ENCODE assay signal across 1 fruit fly cellular context in the genomic region with DNA sequence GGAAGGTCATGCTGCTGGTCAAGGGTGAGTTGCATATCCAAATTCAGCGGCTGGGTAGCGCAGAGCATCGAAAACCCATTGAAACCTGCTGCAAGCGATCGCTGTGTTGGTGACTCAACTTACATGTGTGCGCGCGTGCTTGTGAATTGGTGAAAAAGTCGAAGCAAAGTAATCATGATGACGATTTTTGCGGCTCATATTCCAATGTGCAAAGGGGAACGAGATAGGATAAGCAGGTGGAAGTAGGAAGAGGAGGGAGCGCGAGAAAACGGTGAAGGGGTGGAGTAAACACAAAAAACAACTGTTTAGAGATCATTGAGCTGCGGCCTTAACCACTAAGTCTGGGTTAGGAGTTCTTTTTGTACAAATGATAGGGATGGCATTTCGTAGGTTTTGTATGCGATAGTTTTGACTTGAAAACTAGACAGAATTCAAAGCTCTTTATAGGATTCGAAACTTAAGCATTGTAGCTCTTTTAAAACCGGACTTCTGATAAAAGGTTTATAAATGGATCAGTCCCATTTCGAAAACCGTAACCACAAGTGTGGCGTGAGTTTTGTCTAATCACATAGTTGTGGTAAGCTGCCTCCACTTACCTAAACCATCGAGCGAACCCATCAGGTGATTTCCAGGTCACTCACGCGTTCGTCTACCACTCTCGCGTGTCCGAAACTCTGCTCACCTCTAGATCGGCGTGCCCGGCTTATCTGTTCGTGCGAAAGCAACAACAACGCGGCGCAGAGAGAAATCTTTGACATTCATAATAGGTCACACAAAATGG.
TF ChIP-seq lines count a peak whose summit lies in the region.

No protein-coding gene starts in this region.

TF ChIP-seq in whole organism, embryonic, 481 proteins besides CTCF, POLR2A, EP300 and RAD21 (continued from another document):
- TF ChIP-seq CG7556 (GFP tag; optimal IDR thresholded peaks at IDR 0.05; lab: Kevin White, UChicago), result peak; percentile 50
- TF ChIP-seq Lim3 (GFP tag; IDR thresholded peaks at IDR 0.05; lab: Robert Waterston, UW), result no peak
- no peak for TF ChIP-seq ranshi (GFP tag; IDR thresholded peaks at IDR 0.05; lab: Robert Waterston, UW)
- no peak; the same call in none of the 2 replicates for TF ChIP-seq MBD-R2 (GFP tag; IDR thresholded peaks at IDR 0.05; lab: Robert Waterston, UW)
- TF ChIP-seq so (GFP tag; IDR thresholded peaks at IDR 0.05; lab: Robert Waterston, UW), result no peak
- no peak for TF ChIP-seq CG8089 (GFP tag; optimal IDR thresholded peaks at IDR 0.05; lab: Kevin White, UChicago)
- TF ChIP-seq amos (GFP tag; IDR thresholded peaks at IDR 0.05; lab: Robert Waterston, UW; ENCODE audit: partially characterized antibody), result peak; percentile 68
- TF ChIP-seq mld (GFP tag; IDR thresholded peaks at IDR 0.05; lab: Robert Waterston, UW; ENCODE audit: partially characterized antibody), result no peak; the same call in 2 of the 3 replicates
- TF ChIP-seq CG4820 (GFP tag; optimal IDR thresholded peaks at IDR 0.05; lab: Kevin White, UChicago), result no peak
- no peak for TF ChIP-seq CG12942 (GFP tag; optimal IDR thresholded peaks at IDR 0.05; lab: Kevin White, UChicago)
- TF ChIP-seq otp (GFP tag; IDR thresholded peaks at IDR 0.05; lab: Robert Waterston, UW), result no peak
- no peak for TF ChIP-seq chinmo (GFP tag; IDR thresholded peaks at IDR 0.05; lab: Robert Waterston, UW; ENCODE audit: partially characterized antibody)
- peak; percentile 47 for TF ChIP-seq CG11504 (tag; optimal IDR thresholded peaks at IDR 0.05; lab: Kevin White, UChicago)
- TF ChIP-seq CG10321 (GFP tag; IDR thresholded peaks at IDR 0.05; lab: Robert Waterston, UW), result no peak
- no peak for TF ChIP-seq CG7928 (GFP tag; optimal IDR thresholded peaks at IDR 0.05; lab: Kevin White, UChicago)
- TF ChIP-seq zf30C (GFP tag; optimal IDR thresholded peaks at IDR 0.05; lab: Kevin White, UChicago), result no peak
- TF ChIP-seq CG43689 (GFP tag; IDR thresholded peaks at IDR 0.05; lab: Robert Waterston, UW), result no peak
- TF ChIP-seq D19A (tag; optimal IDR thresholded peaks at IDR 0.05; lab: Kevin White, UChicago), result no peak
- TF ChIP-seq CG12219 (GFP tag; optimal IDR thresholded peaks at IDR 0.05; lab: Kevin White, UChicago), result no peak
- TF ChIP-seq sob (GFP tag; IDR thresholded peaks at IDR 0.05; lab: Robert Waterston, UW), result peak; percentile 42
- TF ChIP-seq CG16815 (GFP tag; optimal IDR thresholded peaks at IDR 0.05; lab: Kevin White, UChicago), result peak; percentile 11
- no peak for TF ChIP-seq CG15696 (tag; optimal IDR thresholded peaks at IDR 0.05; lab: Kevin White, UChicago)
- no peak for TF ChIP-seq Mes4 (GFP tag; optimal IDR thresholded peaks at IDR 0.05; lab: Kevin White, UChicago)
- TF ChIP-seq Hmr (GFP tag; optimal IDR thresholded peaks at IDR 0.05; lab: Kevin White, UChicago), result peak; percentile 36
- TF ChIP-seq Gsc (GFP tag; IDR thresholded peaks at IDR 0.05; lab: Robert Waterston, UW), result no peak
- TF ChIP-seq gce (GFP tag; IDR thresholded peaks at IDR 0.05; lab: Robert Waterston, UW), result no peak
- no peak for TF ChIP-seq ATbp (GFP tag; optimal IDR thresholded peaks at IDR 0.05; lab: Kevin White, UChicago)
- TF ChIP-seq nerfin-2 (GFP tag; IDR thresholded peaks at IDR 0.05; lab: Robert Waterston, UW; ENCODE audit: partially characterized antibody), result no peak
- no peak for TF ChIP-seq CG1024 (GFP tag; IDR thresholded peaks at IDR 0.05; lab: Robert Waterston, UW)
- 0 out of 2 replicates have a peak, but pooled peaks have one; percentile 35 for TF ChIP-seq Taf1 (GFP tag; IDR thresholded peaks at IDR 0.05; lab: Robert Waterston, UW)
- no peak for TF ChIP-seq Atf-2 (GFP tag; optimal IDR thresholded peaks at IDR 0.05; lab: Kevin White, UChicago)
- TF ChIP-seq Antp (GFP tag; optimal IDR thresholded peaks at IDR 0.05; lab: Kevin White, UChicago), result peak; percentile 27
- TF ChIP-seq CG10274 (GFP tag; optimal IDR thresholded peaks at IDR 0.05; lab: Kevin White, UChicago), result no peak
- peak in 1 of 2 experiments; percentile 87 for TF ChIP-seq Hr78 (GFP tag; optimal IDR thresholded peaks at IDR 0.05; lab: Kevin White, UChicago)
- TF ChIP-seq Bgb (GFP tag; IDR thresholded peaks at IDR 0.05; lab: Robert Waterston, UW; ENCODE audit: partially characterized antibody), result peak; percentile 65
- no peak for TF ChIP-seq CG32772 (GFP tag; IDR thresholded peaks at IDR 0.05; lab: Robert Waterston, UW)
- no peak for TF ChIP-seq CG8765 (GFP tag; IDR thresholded peaks at IDR 0.05; lab: Robert Waterston, UW)
- no peak for TF ChIP-seq sc (optimal IDR thresholded peaks at IDR 0.05; lab: Kevin White, UChicago)
- no peak for TF ChIP-seq sc (GFP tag; optimal IDR thresholded peaks at IDR 0.05; lab: Kevin White, UChicago)
- TF ChIP-seq dan (GFP tag; IDR thresholded peaks at IDR 0.05; lab: Robert Waterston, UW), result no peak
- no peak for TF ChIP-seq CG3065 (GFP tag; optimal IDR thresholded peaks at IDR 0.05; lab: Kevin White, UChicago)
- TF ChIP-seq sens (GFP tag; lab: Kevin White, UChicago), result peak; percentile 81
- no peak for TF ChIP-seq NC2α (GFP tag; optimal IDR thresholded peaks at IDR 0.05; lab: Kevin White, UChicago)
- no peak for TF ChIP-seq CG7987 (GFP tag; optimal IDR thresholded peaks at IDR 0.05; lab: Kevin White, UChicago)
- TF ChIP-seq onecut (GFP tag; IDR thresholded peaks at IDR 0.05; lab: Robert Waterston, UW), result 0 out of 2 replicates have a peak, but pooled peaks have one; percentile 3
- TF ChIP-seq E2f2 (GFP tag; IDR thresholded peaks at IDR 0.05; lab: Robert Waterston, UW), result peak; percentile 12; the same call in 1 of the 2 replicates
- TF ChIP-seq HmgZ (tag; optimal IDR thresholded peaks at IDR 0.05; lab: Kevin White, UChicago), result peak; percentile 42
- TF ChIP-seq oc (tag; optimal IDR thresholded peaks at IDR 0.05; lab: Kevin White, UChicago), result no peak
- TF ChIP-seq ttk (GFP tag; IDR thresholded peaks at IDR 0.05; lab: Robert Waterston, UW), result no peak
- TF ChIP-seq NFAT (GFP tag; IDR thresholded peaks at IDR 0.05; lab: Robert Waterston, UW), result peak; percentile 36; the same call in 1 of the 2 replicates
- peak; percentile 25 for TF ChIP-seq CG12155 (GFP tag; optimal IDR thresholded peaks at IDR 0.05; lab: Kevin White, UChicago)
- TF ChIP-seq ERR (GFP tag; optimal IDR thresholded peaks at IDR 0.05; lab: Kevin White, UChicago), result peak; percentile 47
- no peak for TF ChIP-seq pita (GFP tag; optimal IDR thresholded peaks at IDR 0.05; lab: Kevin White, UChicago)
- peak; percentile 41 for TF ChIP-seq sug (tag; optimal IDR thresholded peaks at IDR 0.05; lab: Kevin White, UChicago)
- no peak; the same call in 2 of the 3 replicates for TF ChIP-seq tgo (GFP tag; IDR thresholded peaks at IDR 0.05; lab: Robert Waterston, UW)
- TF ChIP-seq CG13624 (GFP tag; optimal IDR thresholded peaks at IDR 0.05; lab: Kevin White, UChicago), result peak; percentile 61
- peak; percentile 33 for TF ChIP-seq CG18476 (GFP tag; optimal IDR thresholded peaks at IDR 0.05; lab: Kevin White, UChicago)
- TF ChIP-seq Hsf (GFP tag; optimal IDR thresholded peaks at IDR 0.05; lab: Kevin White, UChicago), result no peak
- no peak for TF ChIP-seq CG15073 (GFP tag; optimal IDR thresholded peaks at IDR 0.05; lab: Kevin White, UChicago)
- TF ChIP-seq kni (GFP tag; optimal IDR thresholded peaks at IDR 0.05; lab: Kevin White, UChicago), result peak; percentile 55
- peak; percentile 47 for TF ChIP-seq B-H2 (GFP tag; optimal IDR thresholded peaks at IDR 0.05; lab: Kevin White, UChicago)
- TF ChIP-seq CG17802 (tag; optimal IDR thresholded peaks at IDR 0.05; lab: Kevin White, UChicago), result no peak
- TF ChIP-seq CG9817 (tag; optimal IDR thresholded peaks at IDR 0.05; lab: Kevin White, UChicago), result peak; percentile 31
- TF ChIP-seq ase (GFP tag; IDR thresholded peaks at IDR 0.05; lab: Robert Waterston, UW), result no peak
- TF ChIP-seq CG12236 (GFP tag; optimal IDR thresholded peaks at IDR 0.05; lab: Kevin White, UChicago), result no peak
- no peak for TF ChIP-seq CG11696 (GFP tag; IDR thresholded peaks at IDR 0.05; lab: Robert Waterston, UW)
- no peak for TF ChIP-seq fd64A (GFP tag; optimal IDR thresholded peaks at IDR 0.05; lab: Kevin White, UChicago)
- TF ChIP-seq CG34224 (GFP tag; IDR thresholded peaks at IDR 0.05; lab: Robert Waterston, UW; ENCODE audit: partially characterized antibody), result peak; percentile 71; the same call in 2 of the 3 replicates
- TF ChIP-seq Ets65A (GFP tag; lab: Kevin White, UChicago), result peak; percentile 89
- TF ChIP-seq prd (optimal IDR thresholded peaks at IDR 0.05; lab: Kevin White, UChicago), result no peak
- peak; percentile 38; the same call in 1 of the 3 replicates for TF ChIP-seq prd (GFP tag; IDR thresholded peaks at IDR 0.05; lab: Robert Waterston, UW)
- no peak for TF ChIP-seq CG10366 (GFP tag; IDR thresholded peaks at IDR 0.05; lab: Robert Waterston, UW)
- TF ChIP-seq sqz (GFP tag; optimal IDR thresholded peaks at IDR 0.05; lab: Kevin White, UChicago), result no peak
- no peak for TF ChIP-seq Hmx (GFP tag; optimal IDR thresholded peaks at IDR 0.05; lab: Kevin White, UChicago)
- peak; percentile 35 for TF ChIP-seq pho (GFP tag; optimal IDR thresholded peaks at IDR 0.05; lab: Kevin White, UChicago)
- TF ChIP-seq lmd (GFP tag; IDR thresholded peaks at IDR 0.05; lab: Robert Waterston, UW), result peak; percentile 35; the same call in 1 of the 2 replicates
- no peak for TF ChIP-seq CG2875 (GFP tag; optimal IDR thresholded peaks at IDR 0.05; lab: Kevin White, UChicago)
- TF ChIP-seq Hey (tag; optimal IDR thresholded peaks at IDR 0.05; lab: Kevin White, UChicago), result no peak
- TF ChIP-seq CG18599 (GFP tag; optimal IDR thresholded peaks at IDR 0.05; lab: Kevin White, UChicago), result peak; percentile 64
- TF ChIP-seq insv (GFP tag; optimal IDR thresholded peaks at IDR 0.05; lab: Kevin White, UChicago), result peak in 1 of 2 experiments; percentile 23
- peak; percentile 78 for TF ChIP-seq Doc3 (GFP tag; IDR thresholded peaks at IDR 0.05; lab: Robert Waterston, UW; ENCODE audit: partially characterized antibody)
- no peak for TF ChIP-seq kah (GFP tag; optimal IDR thresholded peaks at IDR 0.05; lab: Kevin White, UChicago)
- TF ChIP-seq hb (GFP tag; IDR thresholded peaks at IDR 0.05; lab: Robert Waterston, UW; ENCODE audit: partially characterized antibody), result peak; percentile 77; the same call in 2 of the 3 replicates
- TF ChIP-seq YL-1 (GFP tag; optimal IDR thresholded peaks at IDR 0.05; lab: Kevin White, UChicago), result no peak
- TF ChIP-seq CG9727 (GFP tag; optimal IDR thresholded peaks at IDR 0.05; lab: Kevin White, UChicago), result peak; percentile 60
- no peak for TF ChIP-seq CG3163 (GFP tag; optimal IDR thresholded peaks at IDR 0.05; lab: Kevin White, UChicago)
- TF ChIP-seq gcm (GFP tag; optimal IDR thresholded peaks at IDR 0.05; lab: Kevin White, UChicago), result no peak
- TF ChIP-seq chn (GFP tag; optimal IDR thresholded peaks at IDR 0.05; lab: Kevin White, UChicago), result no peak
- peak in 1 of 2 experiments; percentile 39 for TF ChIP-seq crp (GFP tag; optimal IDR thresholded peaks at IDR 0.05; lab: Kevin White, UChicago)
- TF ChIP-seq CG7839 (tag; optimal IDR thresholded peaks at IDR 0.05; lab: Kevin White, UChicago), result peak; percentile 45
- TF ChIP-seq Elba2 (GFP tag; optimal IDR thresholded peaks at IDR 0.05; lab: Kevin White, UChicago), result no peak
- no peak for TF ChIP-seq CG8359 (GFP tag; optimal IDR thresholded peaks at IDR 0.05; lab: Kevin White, UChicago; ENCODE audit: borderline replicate concordance)
- no peak for TF ChIP-seq usp (GFP tag; optimal IDR thresholded peaks at IDR 0.05; lab: Kevin White, UChicago)
- TF ChIP-seq CG16863 (GFP tag; optimal IDR thresholded peaks at IDR 0.05; lab: Kevin White, UChicago), result no peak
- TF ChIP-seq hth (optimal IDR thresholded peaks at IDR 0.05; lab: Kevin White, UChicago), result no peak
- TF ChIP-seq Rfx (GFP tag; IDR thresholded peaks at IDR 0.05; lab: Robert Waterston, UW), result peak; percentile 74
- no peak for TF ChIP-seq Dek (tag; optimal IDR thresholded peaks at IDR 0.05; lab: Kevin White, UChicago)
- TF ChIP-seq HLH4C (GFP tag; IDR thresholded peaks at IDR 0.05; lab: Robert Waterston, UW; ENCODE audit: partially characterized antibody), result peak; percentile 69
- TF ChIP-seq h (optimal IDR thresholded peaks at IDR 0.05; lab: Kevin White, UChicago), result no peak
- peak; percentile 0 for TF ChIP-seq her (GFP tag; optimal IDR thresholded peaks at IDR 0.05; lab: Kevin White, UChicago)
- TF ChIP-seq CG2712 (tag; optimal IDR thresholded peaks at IDR 0.05; lab: Kevin White, UChicago), result peak; percentile 51
- no peak for TF ChIP-seq salm (tag; optimal IDR thresholded peaks at IDR 0.05; lab: Kevin White, UChicago)
- TF ChIP-seq sima (GFP tag; optimal IDR thresholded peaks at IDR 0.05; lab: Kevin White, UChicago), result no peak
- no peak for TF ChIP-seq TFAM (GFP tag; optimal IDR thresholded peaks at IDR 0.05; lab: Kevin White, UChicago)
- TF ChIP-seq CG11085 (GFP tag; IDR thresholded peaks at IDR 0.05; lab: Robert Waterston, UW), result no peak
- no peak for TF ChIP-seq CG16779 (GFP tag; IDR thresholded peaks at IDR 0.05; lab: Robert Waterston, UW)
- TF ChIP-seq CG14441 (GFP tag; IDR thresholded peaks at IDR 0.05; lab: Robert Waterston, UW), result peak; percentile 16; the same call in 1 of the 2 replicates
- TF ChIP-seq danr (GFP tag; IDR thresholded peaks at IDR 0.05; lab: Robert Waterston, UW), result 0 out of 2 replicates have a peak, but pooled peaks have one; percentile 20
- peak; percentile 21 for TF ChIP-seq maf-S (GFP tag; optimal IDR thresholded peaks at IDR 0.05; lab: Kevin White, UChicago)
- TF ChIP-seq sna (GFP tag; IDR thresholded peaks at IDR 0.05; lab: Robert Waterston, UW; ENCODE audit: partially characterized antibody), result peak; percentile 75
- TF ChIP-seq az2 (GFP tag; optimal IDR thresholded peaks at IDR 0.05; lab: Kevin White, UChicago), result no peak
- TF ChIP-seq CG9437 (GFP tag; optimal IDR thresholded peaks at IDR 0.05; lab: Kevin White, UChicago), result peak; percentile 9
- peak; percentile 77 for TF ChIP-seq CG10543 (GFP tag; optimal IDR thresholded peaks at IDR 0.05; lab: Kevin White, UChicago)
- peak; percentile 17 for TF ChIP-seq CG1233 (GFP tag; optimal IDR thresholded peaks at IDR 0.05; lab: Kevin White, UChicago)
- TF ChIP-seq CG3995 (GFP tag; optimal IDR thresholded peaks at IDR 0.05; lab: Kevin White, UChicago), result peak; percentile 73
- no peak for TF ChIP-seq CG31224 (GFP tag; IDR thresholded peaks at IDR 0.05; lab: Robert Waterston, UW)
